Fruit fly (Drosophila melanogaster) whole organism, prepupa: ENCODE data around the gene Alp10.

Experiments
- Blimp-1 ChIP-seq: fragments of 200-800 bp; sonication (Bioruptor generic); optimal IDR thresholded peaks from 3 replicates; lab custom pipeline; 2017; ENCODE audit warnings: missing biosample characterization, missing genetic modification characterization, mild to moderate bottlenecking, moderate library complexity, missing genetic modification reagents
- CG10631 ChIP-seq: fragments of 200-800 bp; sonication (Bioruptor generic); optimal IDR thresholded peaks from 2 replicates; lab custom pipeline; 2016; ENCODE audit warnings: missing biosample characterization, missing genetic modification characterization
- CG10669 ChIP-seq: fragments of 200-800 bp; sonication (Bioruptor generic); optimal IDR thresholded peaks from 3 replicates; lab custom pipeline; 2018; ENCODE audit warnings: missing biosample characterization, mild to moderate bottlenecking, missing genetic modification characterization, moderate library complexity
- CG11294 ChIP-seq: fragments of 200-800 bp; sonication (Bioruptor generic); IDR thresholded peaks from 2 replicates; pipeline ENCODE4 v1.3.6; 2022; ENCODE audit warnings: missing biosample characterization, missing genetic modification characterization
- CG11762 ChIP-seq: fragments of 200-800 bp; sonication (Bioruptor generic); optimal IDR thresholded peaks from 3 replicates; lab custom pipeline; 2016; ENCODE audit warnings: missing biosample characterization, missing genetic modification characterization; ENCODE audit not compliant: insufficient read depth
- CG11902 ChIP-seq: fragments of 200-800 bp; sonication (Bioruptor generic); optimal IDR thresholded peaks from 3 replicates; lab custom pipeline; 2016; ENCODE audit warnings: missing biosample characterization, missing genetic modification characterization
- CG1621 ChIP-seq: fragments of 200-800 bp; sonication (Bioruptor generic); optimal IDR thresholded peaks from 3 replicates; lab custom pipeline; 2018; ENCODE audit warnings: missing biosample characterization, mild to moderate bottlenecking, missing genetic modification characterization
- CG16779 ChIP-seq: fragments of 200-800 bp; sonication (Bioruptor generic); optimal IDR thresholded peaks from 3 replicates; lab custom pipeline; 2017; ENCODE audit warnings: missing biosample characterization, mild to moderate bottlenecking, missing genetic modification characterization
- CG31627 ChIP-seq: fragments of 200-800 bp; sonication (Bioruptor generic); optimal IDR thresholded peaks from 3 replicates; lab custom pipeline; 2016; ENCODE audit warnings: missing biosample characterization, missing genetic modification characterization
- CG3919 ChIP-seq: fragments of 200-800 bp; sonication (Bioruptor generic); optimal IDR thresholded peaks from 3 replicates; lab custom pipeline; 2016; ENCODE audit warnings: missing biosample characterization, missing genetic modification characterization
- CG6276 ChIP-seq: fragments of 200-800 bp; sonication (Bioruptor generic); optimal IDR thresholded peaks from 2 replicates; lab custom pipeline; 2017; ENCODE audit warnings: missing biosample characterization, mild to moderate bottlenecking, missing genetic modification characterization
- CG6808 ChIP-seq: fragments of 200-800 bp; sonication (Bioruptor generic); optimal IDR thresholded peaks from 3 replicates; lab custom pipeline; 2017; ENCODE audit warnings: missing biosample characterization, missing genetic modification characterization, mild to moderate bottlenecking, moderate library complexity, missing genetic modification reagents
- CG6854 ChIP-seq: fragments of 200-800 bp; sonication (Bioruptor generic); optimal IDR thresholded peaks from 2 replicates; lab custom pipeline; 2017; ENCODE audit warnings: missing biosample characterization, mild to moderate bottlenecking, missing genetic modification characterization
- CG8119 ChIP-seq: fragments of 200-800 bp; sonication (Bioruptor generic); IDR thresholded peaks from 3 replicates; pipeline ENCODE4 v1.3.6; 2022; ENCODE audit warnings: missing biosample characterization, missing genetic modification characterization
- CG8319 ChIP-seq: fragments of 200-800 bp; sonication (Bioruptor generic); optimal IDR thresholded peaks from 3 replicates; lab custom pipeline; 2016; ENCODE audit warnings: missing biosample characterization, missing genetic modification characterization
- Eip75B ChIP-seq: fragments of 200-800 bp; sonication (Bioruptor generic); optimal IDR thresholded peaks from 3 replicates; lab custom pipeline; 2016; ENCODE audit warnings: missing biosample characterization, missing genetic modification characterization
- Eip78C ChIP-seq: fragments of 200-800 bp; sonication (Bioruptor generic); peaks from one replicate; lab custom pipeline; 2016; ENCODE audit warnings: missing biosample characterization, missing genetic modification characterization
- Eip93F ChIP-seq: fragments of 200-800 bp; sonication (Bioruptor generic); optimal IDR thresholded peaks from 2 replicates; lab custom pipeline; 2016; ENCODE audit warnings: missing biosample characterization, mild to moderate bottlenecking, missing genetic modification characterization
- Ets21C ChIP-seq: fragments of 200-800 bp; sonication (Bioruptor generic); optimal IDR thresholded peaks from 3 replicates; lab custom pipeline; 2016; ENCODE audit warnings: missing biosample characterization, missing genetic modification characterization
- Hr39 ChIP-seq: fragments of 200-800 bp; sonication (Bioruptor generic); optimal IDR thresholded peaks from 2 replicates; lab custom pipeline; 2016; ENCODE audit warnings: missing biosample characterization, missing genetic modification characterization
- Hr4 ChIP-seq: fragments of 200-800 bp; sonication (Bioruptor generic); optimal IDR thresholded peaks from 3 replicates; lab custom pipeline; 2016; ENCODE audit warnings: missing biosample characterization, missing genetic modification characterization
- Met ChIP-seq: fragments of 200-800 bp; sonication (Bioruptor generic); optimal IDR thresholded peaks from 3 replicates; lab custom pipeline; 2016; ENCODE audit warnings: missing biosample characterization, missing genetic modification characterization
- Smox ChIP-seq: fragments of 200-800 bp; sonication (Bioruptor generic); optimal IDR thresholded peaks from 3 replicates; lab custom pipeline; 2016; ENCODE audit warnings: missing biosample characterization, missing genetic modification characterization
- Sox14 ChIP-seq: fragments of 200-800 bp; sonication (Bioruptor generic); optimal IDR thresholded peaks from 3 replicates; lab custom pipeline; 2016; ENCODE audit warnings: missing biosample characterization, missing genetic modification characterization
- cyc ChIP-seq: fragments of 200-800 bp; sonication (Bioruptor generic); optimal IDR thresholded peaks from 3 replicates; lab custom pipeline; 2016; ENCODE audit warnings: missing biosample characterization, missing genetic modification characterization
- dsx ChIP-seq: fragments of 200-800 bp; optimal IDR thresholded peaks from 3 replicates; lab custom pipeline; 2019; ENCODE audit warnings: missing biosample characterization, mild to moderate bottlenecking, missing genetic modification characterization, moderate library complexity; ENCODE audit not compliant: poor library complexity, severe bottlenecking
- eg ChIP-seq: fragments of 200-800 bp; sonication (Bioruptor generic); IDR thresholded peaks from 3 replicates; pipeline ENCODE4 v1.3.6; 2022; ENCODE audit warnings: missing biosample characterization, missing genetic modification characterization
- esn ChIP-seq: fragments of 200-800 bp; sonication (Bioruptor generic); optimal IDR thresholded peaks from 2 replicates; lab custom pipeline; 2016; ENCODE audit warnings: missing biosample characterization, mild to moderate bottlenecking, missing genetic modification characterization, moderate library complexity
- fd59A ChIP-seq: fragments of 200-800 bp; sonication (Bioruptor generic); optimal IDR thresholded peaks from 2 replicates; lab custom pipeline; 2017; ENCODE audit warnings: missing biosample characterization, mild to moderate bottlenecking, missing genetic modification characterization, missing genetic modification reagents
- fd85E ChIP-seq: fragments of 200-800 bp; sonication (Bioruptor generic); optimal IDR thresholded peaks from 3 replicates; lab custom pipeline; 2016; ENCODE audit warnings: missing biosample characterization, missing genetic modification characterization
- fkh ChIP-seq: fragments of 200-800 bp; sonication (Bioruptor generic); optimal IDR thresholded peaks from 3 replicates; lab custom pipeline; 2017; ENCODE audit warnings: missing biosample characterization, mild to moderate bottlenecking, missing genetic modification characterization, moderate library complexity
- spab ChIP-seq: fragments of 200-800 bp; sonication (Bioruptor generic); optimal IDR thresholded peaks from 2 replicates; lab custom pipeline; 2017; ENCODE audit warnings: missing biosample characterization, mild to moderate bottlenecking, missing genetic modification characterization, missing genetic modification reagents
- ss ChIP-seq, 2 experiments: fragments of 200-800 bp; sonication (Bioruptor generic); optimal IDR thresholded peaks; 2 replicates in 1 of 2; 3 replicates in 1 of 2; lab custom pipeline; 2017 to 2018; ENCODE audit warnings: mild to moderate bottlenecking in 2 of 2, missing biosample characterization in 2 of 2, missing genetic modification characterization in 2 of 2, moderate library complexity in 1 of 2
- svp ChIP-seq: fragments of 200-800 bp; sonication (Bioruptor generic); peaks from one replicate; lab custom pipeline; 2016; ENCODE audit warnings: missing biosample characterization, missing genetic modification characterization

Alp10 gene

dm6 chr3L:5608128-5608527, 13.1 kb upstream of the Alp10 start, which contains the start of gene Eaf6:
Gene Eaf6, minus strand, starts transcription at chr3L:5608300.
- no peak for TF ChIP-seq CG10669 (GFP tag; lab: Kevin White, UChicago)
- TF ChIP-seq fkh (GFP tag; lab: Kevin White, UChicago) = peak; percentile 25
- TF ChIP-seq dsx (GFP tag; lab: Kevin White, UChicago) = no peak
- no peak for TF ChIP-seq CG11902
- TF ChIP-seq fd85E = no peak
- no peak for TF ChIP-seq Met (GFP tag; lab: Kevin White, UChicago)
- no peak for TF ChIP-seq CG11762 (GFP tag; lab: Kevin White, UChicago)
- peak; percentile 39 for TF ChIP-seq Eip78C (GFP tag; lab: Kevin White, UChicago)

dm6 chr3L:5604490-5604889, 9.4 kb upstream of the Alp10 start, which contains the start of gene mthl2:
Gene mthl2, plus strand, starts transcription at chr3L:5604790.
- no peak for TF ChIP-seq CG1621 (tag; lab: Kevin White, UChicago)
- no peak for TF ChIP-seq CG8119 (GFP tag; lab: Robert Waterston, UW)
- no peak for TF ChIP-seq spab (GFP tag; lab: Kevin White, UChicago)
- TF ChIP-seq Hr39 (GFP tag; lab: Kevin White, UChicago) = no peak
- no peak for TF ChIP-seq fd85E
- no peak for TF ChIP-seq fd59A (GFP tag; lab: Kevin White, UChicago)
- TF ChIP-seq Smox (GFP tag; lab: Kevin White, UChicago) = no peak
- TF ChIP-seq Sox14 = no peak
- TF ChIP-seq esn (GFP tag; lab: Kevin White, UChicago) = no peak
- TF ChIP-seq CG16779 (tag; lab: Kevin White, UChicago) = no peak
- no peak for TF ChIP-seq fkh (GFP tag; lab: Kevin White, UChicago)
- TF ChIP-seq CG6276 (GFP tag; lab: Kevin White, UChicago) = no peak
- TF ChIP-seq eg (GFP tag; lab: Robert Waterston, UW) = no peak
- TF ChIP-seq CG3919 (GFP tag; lab: Kevin White, UChicago) = no peak
- no peak for TF ChIP-seq CG6808 (GFP tag; lab: Kevin White, UChicago)
- TF ChIP-seq, all 60 proteins: peak for 0

dm6 chr3L:5603860-5604415, 8.9 kb upstream of the Alp10 start, which contains the start of gene TM9SF3:
Gene TM9SF3, minus strand, starts transcription at chr3L:5603979.
- TF ChIP-seq CG31627 (GFP tag; lab: Kevin White, UChicago) (peak; percentile 23), CG8319 (GFP tag; lab: Kevin White, UChicago) (no peak), Met (GFP tag; lab: Kevin White, UChicago) (no peak), CG6854 (GFP tag; lab: Kevin White, UChicago) (no peak), Eip75B (GFP tag; lab: Kevin White, UChicago) (no peak), Eip93F (GFP tag; lab: Kevin White, UChicago) (peak; percentile 5), esn (GFP tag; lab: Kevin White, UChicago) (peak; percentile 14), Hr39 (GFP tag; lab: Kevin White, UChicago) (peak; percentile 22), ss (GFP tag; optimal IDR thresholded peaks at IDR 0.05; lab: Kevin White, UChicago) (no peak), CG10631 (GFP tag; lab: Kevin White, UChicago) (peak; percentile 21), CG10669 (GFP tag; lab: Kevin White, UChicago) (no peak)

- TF ChIP-seq Blimp-1 (GFP tag; lab: Kevin White, UChicago) (no peak), CG6808 (GFP tag; lab: Kevin White, UChicago) (no peak), cyc (GFP tag; lab: Kevin White, UChicago) (no peak), Eip93F (GFP tag; lab: Kevin White, UChicago) (no peak), Hr4 (GFP tag; lab: Kevin White, UChicago) (no peak), Eip75B (GFP tag; lab: Kevin White, UChicago) (no peak), CG11762 (GFP tag; lab: Kevin White, UChicago) (no peak), svp (GFP tag; lab: Kevin White, UChicago) (no peak), CG1621 (tag; lab: Kevin White, UChicago) (no peak), Ets21C (no peak), CG11294 (GFP tag; lab: Robert Waterston, UW) (no peak), Hr39 (GFP tag; lab: Kevin White, UChicago) (no peak)
These were observed 4.5 kb upstream of the Alp10 start, which contains the start of gene CG10591 for dm6 chr3L:5599592-5599991. Gene CG10591, minus strand, starts transcription at chr3L:5599692.
